Worm (Caenorhabditis elegans): ENCODE results near the gene ztf-18.

- no peak for TF ChIP-seq pha-4 (tag; optimal IDR thresholded peaks at IDR 0.05)
- TF ChIP-seq tbx-9 (tag; optimal IDR thresholded peaks at IDR 0.05; ENCODE audit: borderline replicate concordance), result no peak
- TF ChIP-seq ets-4 (GFP tag; optimal IDR thresholded peaks at IDR 0.05), result no peak
Measured at ce11 chrIII:872373-872772, 23.1 kb downstream of the ztf-18 start, which contains the start of the genes T24C4.3 and clc-20.

Measured in whole organism, young adult.